Worm (Caenorhabditis elegans) whole organism, young adult: ENCODE results near the gene smk-1.

Experiments used
- B0019.2 ChIP-seq: fragments of 200-800 bp; sonication (Bioruptor generic); conservative IDR thresholded peaks from 2 replicates; pipeline ENCODE4 v1.3.6; 2022; ENCODE audit warnings: missing genetic modification reagents, missing genetic modification characterization, missing compliant biosample characterization
- B0035.1 ChIP-seq: sonication (generic microtip); optimal IDR thresholded peaks from 2 replicates; lab custom pipeline; 2016; ENCODE audit warnings: missing genetic modification characterization, mild to moderate bottlenecking, missing compliant biosample characterization, missing genotype, missing genetic modification reagents
- B0261.1 ChIP-seq: sonication (generic microtip); optimal IDR thresholded peaks from 2 replicates; lab custom pipeline; 2016; ENCODE audit warnings: mild to moderate bottlenecking, missing genetic modification characterization, moderate library complexity, missing compliant biosample characterization
- B0336.3 ChIP-seq: fragments of 200-800 bp; sonication (Bioruptor generic); IDR thresholded peaks from 2 replicates; pipeline ENCODE4 v1.3.6; 2022; ENCODE audit warnings: missing genetic modification characterization, missing compliant biosample characterization
- C17E4.6 ChIP-seq: fragments of 200-800 bp; sonication (Bioruptor generic); IDR thresholded peaks from 2 replicates; pipeline ENCODE4 v1.3.6; 2022; ENCODE audit warnings: missing genetic modification reagents, missing genetic modification characterization, missing compliant biosample characterization
- F10E7.11 ChIP-seq: sonication (generic microtip); optimal IDR thresholded peaks from 2 replicates; lab custom pipeline; 2017; ENCODE audit warnings: mild to moderate bottlenecking, missing genetic modification characterization, moderate library complexity, missing compliant biosample characterization
- F39B2.1 ChIP-seq: fragments of 200-800 bp; sonication (Bioruptor generic); IDR thresholded peaks from 2 replicates; pipeline ENCODE4 v1.3.6; 2022; ENCODE audit warnings: missing genetic modification reagents, missing genetic modification characterization, missing compliant biosample characterization
- F49E8.2 ChIP-seq: sonication (generic microtip); optimal IDR thresholded peaks from 3 replicates; lab custom pipeline; 2017; ENCODE audit warnings: missing genetic modification characterization, mild to moderate bottlenecking, missing compliant biosample characterization, antibody characterized with exemption, moderate library complexity; ENCODE audit not compliant: insufficient read depth
- F52B5.7 ChIP-seq: sonication (generic microtip); optimal IDR thresholded peaks from 2 replicates; lab custom pipeline; 2016; ENCODE audit warnings: mild to moderate bottlenecking, missing genetic modification characterization, missing compliant biosample characterization
- F57A8.1 ChIP-seq: fragments of 200-800 bp; sonication (Bioruptor generic); optimal IDR thresholded peaks from 2 replicates; lab custom pipeline; 2018; ENCODE audit warnings: mild to moderate bottlenecking, missing genetic modification characterization, moderate library complexity, missing compliant biosample characterization
- F57C9.4 ChIP-seq: sonication (generic microtip); optimal IDR thresholded peaks from 2 replicates; lab custom pipeline; 2017; ENCODE audit warnings: mild to moderate bottlenecking, missing genetic modification characterization, missing compliant biosample characterization
- K11D2.4 ChIP-seq: fragments of 200-800 bp; sonication (Bioruptor generic); IDR thresholded peaks from 2 replicates; pipeline ENCODE4 v1.3.6; 2022; ENCODE audit warnings: missing genetic modification reagents, missing genetic modification characterization, missing compliant biosample characterization
- T07F8.4 ChIP-seq: sonication (generic microtip); optimal IDR thresholded peaks from 2 replicates; lab custom pipeline; 2016; ENCODE audit warnings: mild to moderate bottlenecking, missing genetic modification characterization, moderate library complexity, missing compliant biosample characterization
- Y53G8AR.9 ChIP-seq: fragments of 200-800 bp; sonication (Bioruptor generic); conservative IDR thresholded peaks from 2 replicates; pipeline ENCODE4 v1.3.6; 2022; ENCODE audit warnings: missing genetic modification reagents, missing genetic modification characterization, missing compliant biosample characterization
- atf-7 ChIP-seq: sonication (generic microtip); optimal IDR thresholded peaks from 2 replicates; lab custom pipeline; 2017; ENCODE audit warnings: mild to moderate bottlenecking, missing genetic modification characterization, missing compliant biosample characterization
- attf-3 ChIP-seq: fragments of 200-800 bp; sonication (Bioruptor generic); conservative IDR thresholded peaks from 2 replicates; pipeline ENCODE4 v1.3.6; 2022; ENCODE audit warnings: missing genetic modification reagents, missing genetic modification characterization, missing compliant biosample characterization
- bed-1 ChIP-seq: fragments of 200-800 bp; sonication (Bioruptor generic); IDR thresholded peaks from 2 replicates; pipeline ENCODE4 v1.3.6; 2022; ENCODE audit warnings: missing genetic modification reagents, missing genetic modification characterization, missing compliant biosample characterization
- ceh-100 ChIP-seq: fragments of 200-800 bp; sonication (Bioruptor generic); IDR thresholded peaks from 2 replicates; pipeline ENCODE4 v1.3.6; 2022; ENCODE audit warnings: missing genetic modification reagents, missing genetic modification characterization, missing compliant biosample characterization
- ceh-27 ChIP-seq: fragments of 200-800 bp; sonication (Bioruptor generic); optimal IDR thresholded peaks from 2 replicates; lab custom pipeline; 2018; ENCODE audit warnings: mild to moderate bottlenecking, missing genetic modification characterization, moderate library complexity, missing compliant biosample characterization
- ceh-40 ChIP-seq: fragments of 200-800 bp; sonication (Bioruptor generic); IDR thresholded peaks from 2 replicates; pipeline ENCODE4 v1.3.6; 2022; ENCODE audit warnings: missing genetic modification characterization, missing compliant biosample characterization
- ceh-79 ChIP-seq: sonication (generic microtip); optimal IDR thresholded peaks from 2 replicates; lab custom pipeline; 2017; ENCODE audit warnings: mild to moderate bottlenecking, missing genetic modification characterization, missing compliant biosample characterization
- die-1 ChIP-seq: sonication (generic microtip); optimal IDR thresholded peaks from 2 replicates; lab custom pipeline; 2016; ENCODE audit warnings: missing genotype, mild to moderate bottlenecking, missing genetic modification characterization, missing compliant biosample characterization
- dpff-1 ChIP-seq: sonication (generic microtip); optimal IDR thresholded peaks from 2 replicates; lab custom pipeline; 2017; ENCODE audit warnings: mild to moderate bottlenecking, missing genetic modification characterization, missing compliant biosample characterization
- egl-18 ChIP-seq: fragments of 200-800 bp; sonication (Bioruptor generic); IDR thresholded peaks from 2 replicates; pipeline ENCODE4 v1.3.6; 2022; ENCODE audit warnings: missing genetic modification reagents, missing genetic modification characterization, missing compliant biosample characterization
- egl-44 ChIP-seq: fragments of 200-800 bp; sonication (Bioruptor generic); IDR thresholded peaks from 2 replicates; pipeline ENCODE4 v1.3.6; 2022; ENCODE audit warnings: missing genetic modification reagents, missing genetic modification characterization, missing compliant biosample characterization
- fkh-3 ChIP-seq: sonication (generic microtip); optimal IDR thresholded peaks from 2 replicates; lab custom pipeline; 2016; ENCODE audit warnings: mild to moderate bottlenecking, missing genetic modification characterization, missing compliant biosample characterization
- gei-17 ChIP-seq: fragments of 200-800 bp; sonication (Bioruptor generic); optimal IDR thresholded peaks from 2 replicates; lab custom pipeline; 2018; ENCODE audit warnings: mild to moderate bottlenecking, missing genetic modification characterization, missing compliant biosample characterization
- him-1 ChIP-seq: sonication (generic microtip); optimal IDR thresholded peaks from 2 replicates; lab custom pipeline; 2016; ENCODE audit warnings: missing genotype, missing genetic modification reagents, missing genetic modification characterization, missing compliant biosample characterization
- hmg-20 ChIP-seq: fragments of 200-800 bp; sonication (Bioruptor generic); IDR thresholded peaks from 2 replicates; pipeline ENCODE4 v1.3.6; 2022; ENCODE audit warnings: missing genetic modification reagents, missing genetic modification characterization, missing compliant biosample characterization
- hrde-1 ChIP-seq: sonication (generic microtip); optimal IDR thresholded peaks from 2 replicates; lab custom pipeline; 2016; ENCODE audit warnings: missing genetic modification characterization, mild to moderate bottlenecking, missing compliant biosample characterization, moderate library complexity, missing genotype, missing genetic modification reagents, borderline replicate concordance
- lag-1 ChIP-seq: fragments of 200-800 bp; sonication (Bioruptor generic); IDR thresholded peaks from 2 replicates; pipeline ENCODE4 v1.3.6; 2022; ENCODE audit warnings: missing genetic modification reagents, missing genetic modification characterization, missing compliant biosample characterization
- lir-1 ChIP-seq: fragments of 200-800 bp; sonication (Bioruptor generic); conservative IDR thresholded peaks from 2 replicates; pipeline ENCODE4 v1.3.6; 2022; ENCODE audit warnings: missing genetic modification reagents, missing genetic modification characterization, missing compliant biosample characterization
- lsy-27 ChIP-seq: sonication (generic microtip); optimal IDR thresholded peaks from 2 replicates; lab custom pipeline; 2017; ENCODE audit warnings: missing genetic modification characterization, mild to moderate bottlenecking, missing compliant biosample characterization, antibody characterized with exemption, missing genotype, borderline replicate concordance; ENCODE audit not compliant: insufficient read depth
- madf-3 ChIP-seq: fragments of 200-800 bp; sonication (Bioruptor generic); IDR thresholded peaks from 2 replicates; pipeline ENCODE4 v1.3.6; 2022; ENCODE audit warnings: missing genetic modification reagents, missing genetic modification characterization, missing compliant biosample characterization
- nfya-2 ChIP-seq: fragments of 200-800 bp; sonication (Bioruptor generic); IDR thresholded peaks from 2 replicates; pipeline ENCODE4 v1.3.6; 2022; ENCODE audit warnings: missing genetic modification reagents, missing genetic modification characterization, missing compliant biosample characterization
- nhr-90 ChIP-seq: sonication (generic microtip); optimal IDR thresholded peaks from 2 replicates; lab custom pipeline; 2016; ENCODE audit warnings: missing genotype, mild to moderate bottlenecking, missing genetic modification characterization, missing compliant biosample characterization
- pbrm-1 ChIP-seq: fragments of 200-800 bp; sonication (Bioruptor generic); IDR thresholded peaks from 2 replicates; pipeline ENCODE4 v1.3.6; 2022; ENCODE audit warnings: missing genetic modification reagents, missing genetic modification characterization, missing compliant biosample characterization
- rcor-1 ChIP-seq: fragments of 200-800 bp; sonication (Bioruptor generic); IDR thresholded peaks from 2 replicates; pipeline ENCODE4 v1.3.6; 2022; ENCODE audit warnings: missing genetic modification reagents, missing genetic modification characterization, missing compliant biosample characterization
- rec-8 ChIP-seq, 2 experiments: sonication (generic microtip); optimal IDR thresholded peaks; 2 replicates each; lab custom pipeline; 2016; ENCODE audit warnings: mild to moderate bottlenecking in 2 of 2, missing genetic modification characterization in 2 of 2, missing genetic modification reagents in 2 of 2, missing genotype in 2 of 2, missing biosample characterization in 1 of 2, missing compliant biosample characterization in 1 of 2, moderate library complexity in 1 of 2
- rpc-1 ChIP-seq, 2 experiments: fragments of 150-350 bp in 1 of 2; sonication (generic microtip) in 1 of 2; optimal IDR thresholded peaks; 2 replicates each; lab custom pipeline; 2014 to 2018; ENCODE audit warnings: missing biosample characterization in 1 of 2, missing genetic modification characterization in 1 of 2, missing genetic modification reagents in 1 of 2, missing genotype in 1 of 2
- sea-2 ChIP-seq: fragments of 200-800 bp; sonication (Bioruptor generic); IDR thresholded peaks from 2 replicates; pipeline ENCODE4 v1.3.6; 2022; ENCODE audit warnings: missing genetic modification characterization, missing compliant biosample characterization
- snpc-3.4 ChIP-seq: sonication (generic microtip); optimal IDR thresholded peaks from 2 replicates; lab custom pipeline; 2017; ENCODE audit warnings: missing genetic modification characterization, mild to moderate bottlenecking, missing compliant biosample characterization, antibody characterized with exemption, moderate library complexity, missing genotype, missing genetic modification reagents
- somi-1 ChIP-seq: fragments of 200-800 bp; sonication (Bioruptor generic); optimal IDR thresholded peaks from 2 replicates; lab custom pipeline; 2018; ENCODE audit warnings: mild to moderate bottlenecking, missing genetic modification characterization, missing compliant biosample characterization
- sptf-2 ChIP-seq: fragments of 200-800 bp; sonication (Bioruptor generic); optimal IDR thresholded peaks from 2 replicates; lab custom pipeline; 2018; ENCODE audit warnings: mild to moderate bottlenecking, missing genetic modification characterization, missing compliant biosample characterization
- unc-62 ChIP-seq: fragments of 150-350 bp; optimal IDR thresholded peaks from 2 replicates; lab custom pipeline; 2014; ENCODE audit warnings: missing biosample characterization, missing genetic modification reagents, missing genetic modification characterization
- ztf-18 ChIP-seq: sonication (generic microtip); optimal IDR thresholded peaks from 2 replicates; lab custom pipeline; 2016; ENCODE audit warnings: missing genotype, mild to moderate bottlenecking, missing genetic modification characterization, missing compliant biosample characterization
- ztf-6 ChIP-seq: fragments of 200-800 bp; sonication (Bioruptor generic); IDR thresholded peaks from 2 replicates; pipeline ENCODE4 v1.3.6; 2022; ENCODE audit warnings: missing genetic modification reagents, missing genetic modification characterization, missing compliant biosample characterization

smk-1 gene

ce11 chrV:8606099-8606696 lies 1.4 kb upstream of the smk-1 start, which contains the start of gene vps-60 (continued):
- TF ChIP-seq ceh-79 (no peak), unc-62 (peak; percentile 64), F52B5.7 (tag; lab: Kevin White, UChicago) (no peak), F39B2.1 (no peak), lsy-27 (tag; lab: Kevin White, UChicago) (no peak), nhr-90 (tag; lab: Kevin White, UChicago) (peak; percentile 48), K11D2.4 (GFP tag; lab: Robert Waterston, UW) (peak; percentile 92), dpff-1 (tag; lab: Kevin White, UChicago) (no peak), egl-44 (GFP tag; lab: Robert Waterston, UW) (peak; percentile 77), C17E4.6 (GFP tag; lab: Robert Waterston, UW) (0 out of 2 replicates have a peak, but pooled peaks have one; percentile 37), attf-3 (GFP tag; lab: Robert Waterston, UW) (peak; percentile 50; the same call in 1 of the 2 replicates), him-1 (tag; lab: Kevin White, UChicago) (no peak), nfya-2 (GFP tag; lab: Robert Waterston, UW) (no peak), rpc-1 (optimal IDR thresholded peaks at IDR 0.05; lab: Kevin White, UChicago) (no peak), rpc-1 (tag; optimal IDR thresholded peaks at IDR 0.05; lab: Kevin White, UChicago) (no peak), sptf-2 (GFP tag; lab: Kevin White, UChicago) (no peak), egl-18 (GFP tag; lab: Robert Waterston, UW) (0 out of 2 replicates have a peak, but pooled peaks have one; percentile 29), rcor-1 (peak; percentile 66), atf-7 (tag; lab: Kevin White, UChicago) (peak; percentile 95), hrde-1 (no peak), F10E7.11 (no peak), sea-2 (no peak), die-1 (peak; percentile 41), hmg-20 (0 out of 2 replicates have a peak, but pooled peaks have one; percentile 10), B0019.2 (GFP tag; lab: Robert Waterston, UW) (no peak), bed-1 (no peak), B0261.1 (tag; lab: Kevin White, UChicago) (no peak), somi-1 (GFP tag; lab: Kevin White, UChicago) (peak; percentile 74), lir-1 (GFP tag; lab: Robert Waterston, UW) (peak; percentile 39; the same call in 1 of the 2 replicates), ceh-100 (GFP tag; lab: Robert Waterston, UW) (peak; percentile 57; the same call in 1 of the 2 replicates), B0336.3 (GFP tag; lab: Robert Waterston, UW) (peak; percentile 85), ceh-40 (GFP tag; lab: Robert Waterston, UW) (no peak), Y53G8AR.9 (GFP tag; lab: Robert Waterston, UW) (peak; percentile 86), F57C9.4 (no peak), ztf-18 (peak; percentile 68), T07F8.4 (tag; lab: Kevin White, UChicago) (no peak), snpc-3.4 (tag; lab: Kevin White, UChicago) (peak; percentile 84), ceh-27 (GFP tag; lab: Kevin White, UChicago) (peak; percentile 86), fkh-3 (tag; lab: Kevin White, UChicago) (no peak), lag-1 (GFP tag; lab: Robert Waterston, UW) (no peak), rec-8 (tag; optimal IDR thresholded peaks at IDR 0.05; lab: Kevin White, UChicago) (no peak), B0035.1 (tag; lab: Kevin White, UChicago) (no peak), F57A8.1 (GFP tag; lab: Kevin White, UChicago) (no peak), ztf-6 (no peak), gei-17 (GFP tag; lab: Kevin White, UChicago) (no peak), madf-3 (GFP tag; lab: Robert Waterston, UW) (peak; percentile 99), pbrm-1 (GFP tag; lab: Robert Waterston, UW) (peak; percentile 78; the same call in 1 of the 2 replicates), F49E8.2 (peak; percentile 61)
